Fruit fly (Drosophila melanogaster): Measurements from ENCODE around the gene fabp.

DNA sequence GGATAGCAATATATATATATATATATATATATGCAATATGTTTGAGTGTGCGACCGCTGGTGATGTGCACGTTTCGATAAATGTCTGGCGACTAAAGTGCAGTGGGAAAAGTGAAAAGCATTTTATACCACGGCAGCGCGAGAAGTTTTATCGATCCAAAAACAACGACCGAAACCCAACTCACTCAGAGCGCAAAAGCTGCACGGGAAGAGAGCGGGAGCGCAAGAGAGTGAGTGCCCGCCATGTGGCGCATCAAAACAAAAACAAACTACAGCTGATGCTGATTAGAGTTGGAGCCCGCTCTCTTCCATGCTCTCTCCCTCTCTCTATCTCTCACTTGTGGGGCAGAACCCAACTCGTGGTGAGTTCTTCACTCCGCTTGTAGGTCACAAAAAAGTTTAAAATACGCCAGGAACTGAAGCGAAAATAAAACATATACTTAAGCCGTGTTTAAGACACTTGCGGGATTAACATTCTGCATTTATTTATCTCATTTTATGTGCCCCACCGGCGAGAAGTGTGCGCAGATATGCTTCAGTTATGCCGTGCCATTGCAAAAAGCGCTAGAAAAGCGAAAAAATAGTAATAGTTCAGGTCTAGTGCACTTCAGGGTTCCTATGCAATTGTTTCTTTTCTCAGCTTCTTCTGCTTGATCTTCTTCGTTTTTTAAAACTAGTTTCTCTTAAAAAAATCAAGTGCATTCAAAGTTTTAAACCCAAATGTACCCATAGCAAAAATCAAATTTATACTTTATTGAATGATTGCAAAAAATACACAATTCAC is 38.0 kb upstream of the fabp start:
- TF ChIP-seq CG8159 (tag; optimal IDR thresholded peaks at IDR 0.05) (peak; percentile 26), rn (GFP tag; IDR thresholded peaks at IDR 0.05) (no peak), gl (tag; optimal IDR thresholded peaks at IDR 0.05) (peak; percentile 51), EcR (GFP tag; optimal IDR thresholded peaks at IDR 0.05) (peak; percentile 50), fd96Ca (GFP tag; IDR thresholded peaks at IDR 0.05) (peak; percentile 73; the same call in 2 of the 3 replicates), CG15710 (tag; optimal IDR thresholded peaks at IDR 0.05) (peak; percentile 6), CG32121 (GFP tag; IDR thresholded peaks at IDR 0.05) (peak; percentile 48; the same call in 1 of the 2 replicates), CG12605 (GFP tag; IDR thresholded peaks at IDR 0.05) (peak; percentile 90), D1 (tag; optimal IDR thresholded peaks at IDR 0.05) (no peak), CG17806 (tag; optimal IDR thresholded peaks at IDR 0.05) (peak; percentile 8), Pif1B (GFP tag; optimal IDR thresholded peaks at IDR 0.05) (peak; percentile 65), CG10348 (GFP tag; IDR thresholded peaks at IDR 0.05) (no peak), Ets98B (GFP tag; IDR thresholded peaks at IDR 0.05) (peak; percentile 72; the same call in 1 of the 2 replicates)

All from whole organism, pupa.